Worm (Caenorhabditis elegans): ENCODE results near the gene syd-9.

syd-9 gene

ce11 chrX:7206419-7206818 is 11.5 kb upstream of the syd-9 start, which contains the start of gene ZK867.2:
Gene ZK867.2, plus strand, starts transcription at chrX:7206719.
- TF ChIP-seq him-1 (tag; optimal IDR thresholded peaks at IDR 0.05): no peak

- TF ChIP-seq dao-5 (tag; optimal IDR thresholded peaks at IDR 0.05) (no peak), W03F9.2 (tag; optimal IDR thresholded peaks at IDR 0.05) (no peak), him-1 (tag; optimal IDR thresholded peaks at IDR 0.05) (no peak)
These were observed 8.7 kb upstream of the syd-9 start for ce11 chrX:7209151-7209550.

- TF ChIP-seq dao-5 (tag; optimal IDR thresholded peaks at IDR 0.05) (no peak), him-1 (tag; optimal IDR thresholded peaks at IDR 0.05) (no peak), W03F9.2 (tag; optimal IDR thresholded peaks at IDR 0.05) (no peak)
These were observed 7.3 kb upstream of the syd-9 start for ce11 chrX:7210467-7211107.

ce11 chrX:7211405-7211804 is 6.5 kb upstream of the syd-9 start, which contains the start of gene spp-22:
Gene spp-22, plus strand, starts transcription at chrX:7211705.
- no peak for TF ChIP-seq dao-5 (tag; optimal IDR thresholded peaks at IDR 0.05)
- no peak for TF ChIP-seq him-1 (tag; optimal IDR thresholded peaks at IDR 0.05)
- TF ChIP-seq W03F9.2 (tag; optimal IDR thresholded peaks at IDR 0.05): no peak

- TF ChIP-seq dao-5 (tag; optimal IDR thresholded peaks at IDR 0.05): no peak
These were observed 2.3 kb downstream of the syd-9 start for ce11 chrX:7220209-7220608.

- TF ChIP-seq him-1 (tag; optimal IDR thresholded peaks at IDR 0.05) (peak; percentile 49), W03F9.2 (tag; optimal IDR thresholded peaks at IDR 0.05) (no peak)
These were observed 4.5 kb downstream of the syd-9 start for ce11 chrX:7222383-7222782.

ce11 chrX:7224510-7224909 is 6.6 kb downstream of the syd-9 start:
- peak; percentile 7 for TF ChIP-seq him-1 (tag; optimal IDR thresholded peaks at IDR 0.05)
- no peak for TF ChIP-seq dao-5 (tag; optimal IDR thresholded peaks at IDR 0.05)

- no peak for TF ChIP-seq W03F9.2 (tag; optimal IDR thresholded peaks at IDR 0.05)
- TF ChIP-seq him-1 (tag; optimal IDR thresholded peaks at IDR 0.05): no peak
- no peak for TF ChIP-seq dao-5 (tag; optimal IDR thresholded peaks at IDR 0.05)
These were observed 7.1 kb downstream of the syd-9 start for ce11 chrX:7225028-7225427.

- TF ChIP-seq him-1 (tag; optimal IDR thresholded peaks at IDR 0.05) (no peak), W03F9.2 (tag; optimal IDR thresholded peaks at IDR 0.05) (no peak), dao-5 (tag; optimal IDR thresholded peaks at IDR 0.05) (no peak)
These were observed 11.5 kb downstream of the syd-9 start for ce11 chrX:7229357-7229756.

- TF ChIP-seq dao-5 (tag; optimal IDR thresholded peaks at IDR 0.05) (no peak), him-1 (tag; optimal IDR thresholded peaks at IDR 0.05) (peak; percentile 6)
These were observed 12.4 kb downstream of the syd-9 start for ce11 chrX:7230321-7230720.

- TF ChIP-seq W03F9.2 (tag; optimal IDR thresholded peaks at IDR 0.05) (no peak), dao-5 (tag; optimal IDR thresholded peaks at IDR 0.05) (no peak), him-1 (tag; optimal IDR thresholded peaks at IDR 0.05) (no peak)
These were observed 13.0 kb downstream of the syd-9 start for ce11 chrX:7230877-7231276.

- no peak for TF ChIP-seq W03F9.2 (tag; optimal IDR thresholded peaks at IDR 0.05)
- peak; percentile 47 for TF ChIP-seq him-1 (tag; optimal IDR thresholded peaks at IDR 0.05)
These were observed 14.4 kb downstream of the syd-9 start for ce11 chrX:7232158-7232822.

ce11 chrX:7233127-7234073 is 15.5 kb downstream of the syd-9 start:
- TF ChIP-seq W03F9.2 (tag; optimal IDR thresholded peaks at IDR 0.05) (no peak), dao-5 (tag; optimal IDR thresholded peaks at IDR 0.05) (no peak), him-1 (tag; optimal IDR thresholded peaks at IDR 0.05) (no peak)

ce11 chrX:7234074-7234453 is 16.2 kb downstream of the syd-9 start:
- TF ChIP-seq him-1 (tag; optimal IDR thresholded peaks at IDR 0.05) (no peak), dao-5 (tag; optimal IDR thresholded peaks at IDR 0.05) (no peak), W03F9.2 (tag; optimal IDR thresholded peaks at IDR 0.05) (no peak)

All from whole organism, L4/young adult.